Fruit fly (Drosophila melanogaster) whole organism, prepupa: Measurements from ENCODE around the gene CG4576.

Experiments used
- CG16779 ChIP-seq: fragments of 200-800 bp; sonication (Bioruptor generic); optimal IDR thresholded peaks from 3 replicates; lab custom pipeline; 2017; ENCODE audit warnings: missing biosample characterization, mild to moderate bottlenecking, missing genetic modification characterization
- CG3032 ChIP-seq: fragments of 200-800 bp; optimal IDR thresholded peaks from 2 replicates; lab custom pipeline; 2019; ENCODE audit warnings: missing biosample characterization, mild to moderate bottlenecking, missing genetic modification characterization, moderate library complexity
- CG6163 ChIP-seq: fragments of 200-800 bp; sonication (Bioruptor generic); IDR thresholded peaks from 3 replicates; pipeline ENCODE4 v1.3.6; 2022; ENCODE audit warnings: missing biosample characterization, missing genetic modification characterization
- CG6276 ChIP-seq: fragments of 200-800 bp; sonication (Bioruptor generic); optimal IDR thresholded peaks from 2 replicates; lab custom pipeline; 2017; ENCODE audit warnings: missing biosample characterization, mild to moderate bottlenecking, missing genetic modification characterization
- CG6808 ChIP-seq: fragments of 200-800 bp; sonication (Bioruptor generic); optimal IDR thresholded peaks from 3 replicates; lab custom pipeline; 2017; ENCODE audit warnings: missing biosample characterization, missing genetic modification characterization, mild to moderate bottlenecking, moderate library complexity, missing genetic modification reagents
- CG9139 ChIP-seq: fragments of 200-800 bp; sonication (Bioruptor generic); optimal IDR thresholded peaks from 3 replicates; lab custom pipeline; 2017; ENCODE audit warnings: missing biosample characterization, mild to moderate bottlenecking, missing genetic modification characterization
- Eip78C ChIP-seq: fragments of 200-800 bp; sonication (Bioruptor generic); peaks from one replicate; lab custom pipeline; 2016; ENCODE audit warnings: missing biosample characterization, missing genetic modification characterization
- Gug ChIP-seq: fragments of 200-800 bp; sonication (Bioruptor generic); IDR thresholded peaks from 2 replicates; pipeline ENCODE4 v1.3.6; 2022; ENCODE audit warnings: missing biosample characterization, missing genetic modification characterization
- Sox102F ChIP-seq: fragments of 200-800 bp; sonication (Bioruptor generic); optimal IDR thresholded peaks from 2 replicates; lab custom pipeline; 2016; ENCODE audit warnings: missing biosample characterization, mild to moderate bottlenecking, missing genetic modification characterization
- eg ChIP-seq: fragments of 200-800 bp; sonication (Bioruptor generic); IDR thresholded peaks from 3 replicates; pipeline ENCODE4 v1.3.6; 2022; ENCODE audit warnings: missing biosample characterization, missing genetic modification characterization
- fd59A ChIP-seq: fragments of 200-800 bp; sonication (Bioruptor generic); optimal IDR thresholded peaks from 2 replicates; lab custom pipeline; 2017; ENCODE audit warnings: missing biosample characterization, mild to moderate bottlenecking, missing genetic modification characterization, missing genetic modification reagents
- vri ChIP-seq: fragments of 200-800 bp; sonication (Bioruptor generic); optimal IDR thresholded peaks from 3 replicates; lab custom pipeline; 2016; ENCODE audit warnings: missing biosample characterization, mild to moderate bottlenecking, missing genetic modification characterization

DNA sequence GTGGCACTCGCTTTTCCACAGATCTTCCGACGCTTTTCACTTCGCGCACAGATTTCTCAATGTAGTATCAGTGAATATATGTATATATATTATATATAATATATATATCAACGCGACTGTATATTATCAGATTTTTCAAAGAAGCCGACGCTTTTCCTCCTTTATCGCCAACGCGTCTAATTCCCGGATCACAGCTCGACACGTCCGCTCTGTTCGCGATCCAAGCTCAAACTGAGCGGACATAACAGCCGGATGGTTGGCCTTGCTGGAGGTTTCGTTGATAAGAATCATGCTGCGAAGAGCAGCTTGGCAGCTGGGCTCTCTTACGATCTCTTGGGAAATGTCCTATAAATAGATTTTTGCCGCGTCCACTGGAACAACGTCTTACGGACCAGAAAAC, 27.8 kb downstream of the CG4576 start, which contains the start of gene cv-d:
- no peak for TF ChIP-seq CG6808
- no peak for TF ChIP-seq CG6163 (GFP tag; lab: Robert Waterston, UW)
- TF ChIP-seq CG6276 (GFP tag; lab: Kevin White, UChicago), result no peak
- no peak for TF ChIP-seq CG9139 (GFP tag; lab: Kevin White, UChicago)
- TF ChIP-seq Sox102F (GFP tag; lab: Kevin White, UChicago), result no peak
- TF ChIP-seq eg, result no peak
- no peak for TF ChIP-seq fd59A
- TF ChIP-seq Gug (GFP tag; lab: Robert Waterston, UW), result no peak
- TF ChIP-seq Eip78C (GFP tag; lab: Kevin White, UChicago), result no peak
- no peak for TF ChIP-seq CG16779 (tag; lab: Kevin White, UChicago)
- TF ChIP-seq CG3032 (tag; lab: Kevin White, UChicago), result no peak
- peak; percentile 4 for TF ChIP-seq vri (GFP tag; lab: Kevin White, UChicago)
